Worm (Caenorhabditis elegans) whole organism, L3 larva: ENCODE measurements around the gene stdh-3.

Experiments
- R02D3.7 ChIP-seq: fragments of 150-350 bp; optimal IDR thresholded peaks from 2 replicates; lab custom pipeline; 2014; ENCODE audit warnings: missing biosample characterization, missing genetic modification characterization
- ZK546.5 ChIP-seq: sonication (generic microtip); optimal IDR thresholded peaks from 2 replicates; lab custom pipeline; 2017; ENCODE audit warnings: missing biosample characterization, missing genetic modification characterization
- aly-2 ChIP-seq: fragments of 150-350 bp; optimal IDR thresholded peaks from 2 replicates; lab custom pipeline; 2014; ENCODE audit warnings: missing biosample characterization, missing genetic modification characterization
- ama-1 ChIP-seq: fragments of 150-350 bp; optimal IDR thresholded peaks from 2 replicates; lab custom pipeline; 2018
- ceh-16 ChIP-seq: sonication (generic microtip); optimal IDR thresholded peaks from 2 replicates; lab custom pipeline; 2017; ENCODE audit warnings: missing biosample characterization, missing genetic modification characterization
- ceh-82 ChIP-seq: fragments of 150-350 bp; optimal IDR thresholded peaks from 2 replicates; lab custom pipeline; 2014; ENCODE audit warnings: missing biosample characterization, missing genetic modification characterization
- egl-27 ChIP-seq: sonication (generic microtip); optimal IDR thresholded peaks from 4 replicates; lab custom pipeline; 2017; ENCODE audit warnings: missing biosample characterization, missing genetic modification reagents, missing genetic modification characterization
- egl-5 ChIP-seq: fragments of 150-350 bp; optimal IDR thresholded peaks from 2 replicates; lab custom pipeline; 2017; ENCODE audit warnings: missing biosample characterization, missing genetic modification reagents, missing genetic modification characterization, inconsistent platforms
- elt-1 ChIP-seq: fragments of 150-350 bp; optimal IDR thresholded peaks from 2 replicates; lab custom pipeline; 2014; ENCODE audit warnings: missing biosample characterization, missing genetic modification characterization
- elt-3 ChIP-seq, 3 experiments: fragments of 150-350 bp in 1 of 3; sonication (generic microtip) in 2 of 3; optimal IDR thresholded peaks; 2 replicates in 2 of 3; 4 replicates in 1 of 3; lab custom pipeline; 2014 to 2017; ENCODE audit warnings: missing biosample characterization in 3 of 3, missing genetic modification characterization in 3 of 3
- eor-1 ChIP-seq, 2 experiments: fragments of 150-350 bp; optimal IDR thresholded peaks; 2 replicates each; lab custom pipeline; 2014 to 2018; ENCODE audit warnings: missing biosample characterization in 2 of 2, missing genetic modification characterization in 2 of 2
- fkh-10 ChIP-seq: sonication (generic microtip); optimal IDR thresholded peaks from 2 replicates; lab custom pipeline; 2017; ENCODE audit warnings: missing biosample characterization, missing genetic modification reagents, missing genetic modification characterization
- fkh-2 ChIP-seq: fragments of 150-350 bp; optimal IDR thresholded peaks from 2 replicates; lab custom pipeline; 2014; ENCODE audit warnings: missing biosample characterization, missing genetic modification reagents, missing genetic modification characterization
- jun-1 ChIP-seq: fragments of 150-350 bp; optimal IDR thresholded peaks from 2 replicates; lab custom pipeline; 2014; ENCODE audit warnings: missing biosample characterization, missing genetic modification reagents, missing genetic modification characterization
- lin-15B ChIP-seq: fragments of 150-350 bp; optimal IDR thresholded peaks from 2 replicates; lab custom pipeline; 2014; ENCODE audit warnings: missing biosample characterization, missing genetic modification characterization
- mdl-1 ChIP-seq: fragments of 150-350 bp; optimal IDR thresholded peaks from 2 replicates; lab custom pipeline; 2014; ENCODE audit warnings: missing biosample characterization, missing genetic modification characterization
- mml-1 ChIP-seq: fragments of 150-350 bp; sonication (generic microtip); optimal IDR thresholded peaks from 3 replicates; lab custom pipeline; 2014; ENCODE audit warnings: missing biosample characterization, missing genetic modification characterization
- nfya-1 ChIP-seq: sonication (generic microtip); optimal IDR thresholded peaks from 2 replicates; lab custom pipeline; 2017; ENCODE audit warnings: missing genetic modification characterization, mild to moderate bottlenecking, missing compliant biosample characterization, antibody characterized with exemption, moderate library complexity; ENCODE audit not compliant: insufficient read depth
- nhr-11 ChIP-seq: fragments of 150-350 bp; optimal IDR thresholded peaks from 2 replicates; lab custom pipeline; 2014; ENCODE audit warnings: missing biosample characterization, missing genetic modification characterization
- nhr-12 ChIP-seq: fragments of 150-350 bp; optimal IDR thresholded peaks from 2 replicates; lab custom pipeline; 2014; ENCODE audit warnings: missing biosample characterization, missing genetic modification characterization
- nhr-23 ChIP-seq: fragments of 150-350 bp; optimal IDR thresholded peaks from 2 replicates; lab custom pipeline; 2014; ENCODE audit warnings: missing biosample characterization, missing genetic modification reagents, missing genetic modification characterization
- nhr-237 ChIP-seq: fragments of 150-350 bp; optimal IDR thresholded peaks from 2 replicates; lab custom pipeline; 2014; ENCODE audit warnings: missing biosample characterization, missing genetic modification characterization
- nhr-25 ChIP-seq: sonication (generic microtip); optimal IDR thresholded peaks from 2 replicates; lab custom pipeline; 2017; ENCODE audit warnings: missing biosample characterization, missing genetic modification characterization
- nhr-28 ChIP-seq: fragments of 150-350 bp; optimal IDR thresholded peaks from 2 replicates; lab custom pipeline; 2014; ENCODE audit warnings: missing biosample characterization, missing genetic modification characterization
- nhr-43 ChIP-seq: sonication (generic microtip); optimal IDR thresholded peaks from 2 replicates; lab custom pipeline; 2016; ENCODE audit warnings: mild to moderate bottlenecking, missing genetic modification characterization, missing compliant biosample characterization; ENCODE audit not compliant: poor library complexity, severe bottlenecking
- nhr-76 ChIP-seq: fragments of 150-350 bp; sonication (generic microtip); optimal IDR thresholded peaks from 5 replicates; lab custom pipeline; 2014; ENCODE audit warnings: missing biosample characterization, missing genetic modification characterization
- pqm-1 ChIP-seq: fragments of 150-350 bp; optimal IDR thresholded peaks from 2 replicates; lab custom pipeline; 2017; ENCODE audit warnings: missing biosample characterization, missing genetic modification characterization, inconsistent platforms
- skn-1 ChIP-seq: fragments of 150-350 bp; optimal IDR thresholded peaks from 2 replicates; lab custom pipeline; 2014; ENCODE audit warnings: missing biosample characterization, missing genetic modification characterization
- snpc-4 ChIP-seq: fragments of 150-350 bp; optimal IDR thresholded peaks from 2 replicates; lab custom pipeline; 2014; ENCODE audit warnings: missing biosample characterization, missing genetic modification characterization
- tbx-2 ChIP-seq: sonication (generic microtip); optimal IDR thresholded peaks from 2 replicates; lab custom pipeline; 2016; ENCODE audit warnings: mild to moderate bottlenecking, missing genetic modification characterization, missing compliant biosample characterization
- unc-39 ChIP-seq: sonication (generic microtip); optimal IDR thresholded peaks from 4 replicates; lab custom pipeline; 2017; ENCODE audit warnings: missing biosample characterization, missing genetic modification characterization
- unc-62 ChIP-seq: fragments of 150-350 bp; sonication (generic microtip); optimal IDR thresholded peaks from 4 replicates; lab custom pipeline; 2014; ENCODE audit warnings: missing biosample characterization, missing genetic modification reagents, missing genetic modification characterization
- zag-1 ChIP-seq: fragments of 150-350 bp; optimal IDR thresholded peaks from 2 replicates; lab custom pipeline; 2014; ENCODE audit warnings: missing biosample characterization, missing genetic modification characterization
- ztf-11 ChIP-seq: fragments of 150-350 bp; optimal IDR thresholded peaks from 2 replicates; lab custom pipeline; 2014; ENCODE audit warnings: missing biosample characterization, missing genetic modification characterization

The stdh-3 gene

DNA sequence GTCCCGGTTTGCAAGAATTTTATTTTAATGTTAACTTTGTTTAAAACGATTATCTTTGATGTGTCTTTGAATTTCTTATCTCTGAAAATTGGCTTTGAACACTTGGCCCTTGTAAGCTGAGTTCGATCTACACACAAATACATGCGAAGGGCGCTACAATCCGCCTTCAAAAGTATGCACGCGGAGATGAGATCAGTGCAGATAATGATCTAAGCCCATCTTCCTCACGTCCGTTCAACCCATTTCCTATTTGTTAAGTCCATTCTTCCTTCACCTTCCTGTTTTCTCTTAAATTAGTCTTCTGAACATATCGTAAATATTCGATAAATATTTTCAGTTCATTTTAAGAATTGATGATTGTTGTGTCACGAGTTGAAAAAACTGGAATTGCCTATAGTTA lies 38.1 kb upstream of the stdh-3 start, which contains the start of gene nhr-175:
Gene nhr-175 (plus strand): TSS at position 339 of the 400 bp plus-strand sequence.
- TF ChIP-seq elt-1 (tag; lab: Kevin White, UChicago) (peak; percentile 92), fkh-2 (no peak), R02D3.7 (tag; lab: Kevin White, UChicago) (no peak), ztf-11 (tag; lab: Kevin White, UChicago) (no peak), lin-15B (no peak), ama-1 (lab: Kevin White, UChicago) (no peak), egl-5 (no peak), ceh-16 (no peak), nhr-76 (no peak), nhr-28 (tag; lab: Kevin White, UChicago) (no peak), nhr-23 (peak; percentile 50), nhr-25 (tag; lab: Kevin White, UChicago) (peak; percentile 52), jun-1 (no peak), unc-39 (tag; lab: Kevin White, UChicago) (no peak), mml-1 (tag; lab: Kevin White, UChicago) (no peak)

DNA sequence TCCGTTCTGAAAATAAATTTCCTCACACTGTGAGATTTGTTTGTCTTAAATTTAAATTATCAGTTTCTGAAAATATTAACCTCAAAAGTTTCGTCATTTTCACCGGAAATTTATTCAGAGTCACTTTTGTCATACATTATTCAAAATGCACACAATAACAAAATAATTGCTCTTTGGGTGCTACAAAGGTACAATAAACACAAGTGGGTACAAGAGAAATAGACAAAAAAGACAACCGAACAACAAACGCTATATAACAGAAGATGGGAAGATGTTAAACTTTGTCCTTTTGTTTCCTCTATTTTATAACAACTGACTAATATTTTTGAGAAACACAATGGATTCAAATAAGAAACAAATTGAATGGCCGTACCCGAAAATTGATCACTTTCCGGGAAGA lies 34.9 kb upstream of the stdh-3 start:
- TF ChIP-seq ceh-82 (no peak), ZK546.5 (tag; lab: Kevin White, UChicago) (no peak), fkh-10 (no peak), pqm-1 (tag; lab: Kevin White, UChicago) (peak; percentile 2), nhr-11 (tag; lab: Kevin White, UChicago) (peak; percentile 98)
- TF ChIP-seq, all 47 proteins: peak for 2

DNA sequence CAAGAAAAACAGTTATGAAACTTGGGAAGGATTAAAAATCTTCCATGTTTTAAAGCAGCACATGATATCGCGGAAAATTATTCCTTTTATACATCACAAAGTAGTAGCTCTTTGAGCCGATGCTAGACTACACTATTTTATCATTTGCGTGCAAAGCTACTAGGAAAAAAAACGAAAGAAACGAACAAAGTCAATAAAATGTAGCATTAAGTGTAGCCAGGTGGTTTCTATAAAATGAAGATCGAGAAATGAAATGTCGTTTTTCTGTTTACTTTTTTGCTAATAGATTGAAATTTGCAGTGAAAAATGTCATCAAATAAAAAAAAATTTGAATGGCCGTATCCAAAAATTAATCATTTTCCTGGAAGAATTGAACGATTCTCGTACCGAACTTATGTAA lies 31.5 kb upstream of the stdh-3 start, which contains the start of gene cpt-5:
Gene cpt-5 (plus strand): TSS at position 301 of the 400 bp plus-strand sequence.
- no peak for TF ChIP-seq eor-1 (tag; optimal IDR thresholded peaks at IDR 0.05; lab: Kevin White, UChicago)

DNA sequence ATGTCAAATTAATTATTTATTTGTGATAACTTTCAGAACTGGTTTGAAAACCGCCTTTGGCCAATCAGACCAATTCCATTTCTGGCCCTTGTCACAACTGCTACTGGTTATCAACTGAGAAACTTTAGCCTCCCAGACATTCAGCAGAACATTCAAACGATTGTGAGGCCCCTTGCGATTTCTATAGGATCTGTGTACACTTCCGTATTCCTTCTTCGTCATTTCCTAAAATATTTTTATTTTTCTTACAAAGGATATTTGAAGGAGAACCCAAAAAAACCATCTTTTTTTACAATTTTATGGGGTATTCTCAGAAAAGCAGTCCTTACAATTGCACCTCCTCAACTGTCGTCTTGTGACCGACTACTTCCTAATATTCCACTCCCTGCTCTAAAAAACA lies 31.1 kb upstream of the stdh-3 start:
- no peak for TF ChIP-seq ZK546.5 (tag; lab: Kevin White, UChicago)
- TF ChIP-seq nfya-1 = no peak
- no peak for TF ChIP-seq skn-1 (tag; lab: Kevin White, UChicago)
- TF ChIP-seq tbx-2 (tag; lab: Kevin White, UChicago) = no peak
- TF ChIP-seq snpc-4 = no peak
- no peak for TF ChIP-seq nhr-23
- TF ChIP-seq R02D3.7 (tag; lab: Kevin White, UChicago) = no peak
- TF ChIP-seq nhr-12 = no peak
- TF ChIP-seq ceh-82 = no peak
- no peak for TF ChIP-seq fkh-10
- TF ChIP-seq unc-62 (GFP tag; lab: Kevin White, UChicago) = no peak
- TF ChIP-seq ama-1 (lab: Kevin White, UChicago) = no peak
- TF ChIP-seq nhr-43 (tag; lab: Kevin White, UChicago) = no peak

DNA sequence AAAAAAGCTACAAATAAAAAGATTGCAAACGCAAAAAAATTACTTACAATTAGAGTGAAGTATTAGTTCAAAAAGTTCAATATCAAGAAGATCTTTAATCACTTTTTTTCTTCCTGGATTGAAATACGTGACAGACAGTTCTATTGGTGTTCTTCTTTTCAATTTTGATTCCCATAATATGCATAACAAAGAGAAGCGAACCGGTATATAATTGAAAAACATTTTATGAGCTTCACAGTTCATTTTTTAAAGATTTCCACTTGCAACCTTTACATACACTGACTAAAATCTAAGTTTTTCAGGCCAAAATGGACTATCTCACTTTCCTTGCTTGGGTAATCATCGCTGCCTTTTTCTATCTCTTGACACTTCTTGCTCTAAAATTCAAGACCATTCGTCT lies 27.9 kb upstream of the stdh-3 start, which contains the start of gene T22G5.1:
Gene T22G5.1 (plus strand): TSS at position 301 of the 400 bp plus-strand sequence.
- TF ChIP-seq egl-27 (tag; lab: Kevin White, UChicago) (no peak), unc-62 (GFP tag; lab: Kevin White, UChicago) (no peak), mdl-1 (no peak), elt-3 (tag; optimal IDR thresholded peaks at IDR 0.05; lab: Kevin White, UChicago) (no peak), snpc-4 (no peak), zag-1 (tag; lab: Kevin White, UChicago) (no peak), unc-39 (tag; lab: Kevin White, UChicago) (no peak), nhr-11 (tag; lab: Kevin White, UChicago) (no peak), eor-1 (tag; optimal IDR thresholded peaks at IDR 0.05; lab: Kevin White, UChicago) (no peak), skn-1 (tag; lab: Kevin White, UChicago) (no peak), elt-1 (tag; lab: Kevin White, UChicago) (no peak), ama-1 (lab: Kevin White, UChicago) (no peak), nfya-1 (no peak), ceh-16 (no peak), ZK546.5 (tag; lab: Kevin White, UChicago) (no peak), aly-2 (no peak), nhr-237 (tag; lab: Kevin White, UChicago) (no peak), mml-1 (tag; lab: Kevin White, UChicago) (no peak), nhr-25 (tag; lab: Kevin White, UChicago) (no peak)
- TF ChIP-seq, all 47 proteins: peak for 0
